Worm (Caenorhabditis elegans) whole organism, L4/young adult: Measurements from ENCODE around the gene srx-105.

Source experiments
- dao-5 ChIP-seq: sonication (generic microtip); optimal IDR thresholded peaks from 2 replicates; lab custom pipeline; 2016; ENCODE audit warnings: missing genotype, missing genetic modification characterization, moderate library complexity, missing compliant biosample characterization
- him-1 ChIP-seq: sonication (generic microtip); optimal IDR thresholded peaks from 2 replicates; lab custom pipeline; 2016; ENCODE audit warnings: missing genotype, missing genetic modification reagents, missing genetic modification characterization, missing compliant biosample characterization

DNA sequence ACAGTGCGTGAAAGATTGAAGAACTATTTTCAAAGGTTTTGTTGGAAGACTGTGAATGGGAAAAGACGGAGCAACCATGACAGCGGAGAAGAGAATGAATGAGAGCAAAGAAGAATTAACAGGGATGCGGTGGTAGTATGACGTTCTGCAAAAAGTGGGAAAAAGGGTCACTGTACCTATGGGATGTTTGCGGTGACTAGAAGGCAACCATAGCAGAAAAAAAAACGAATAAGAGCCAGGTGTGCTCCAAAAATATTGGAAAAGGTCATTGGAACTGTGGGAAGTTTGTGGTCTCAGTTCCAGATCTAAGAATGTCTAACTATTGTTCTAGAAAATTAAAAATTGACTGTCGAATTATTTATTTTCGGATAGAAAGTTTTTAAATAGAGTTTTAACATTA, 47.5 kb upstream of the srx-105 start, which contains the start of gene fbxb-90:
- TF ChIP-seq him-1 (tag; lab: Kevin White, UChicago) (no peak), dao-5 (tag; lab: Kevin White, UChicago) (no peak)
